Worm (Caenorhabditis elegans): ENCODE data around the gene ucr-2.3.

Gene ucr-2.3

DNA sequence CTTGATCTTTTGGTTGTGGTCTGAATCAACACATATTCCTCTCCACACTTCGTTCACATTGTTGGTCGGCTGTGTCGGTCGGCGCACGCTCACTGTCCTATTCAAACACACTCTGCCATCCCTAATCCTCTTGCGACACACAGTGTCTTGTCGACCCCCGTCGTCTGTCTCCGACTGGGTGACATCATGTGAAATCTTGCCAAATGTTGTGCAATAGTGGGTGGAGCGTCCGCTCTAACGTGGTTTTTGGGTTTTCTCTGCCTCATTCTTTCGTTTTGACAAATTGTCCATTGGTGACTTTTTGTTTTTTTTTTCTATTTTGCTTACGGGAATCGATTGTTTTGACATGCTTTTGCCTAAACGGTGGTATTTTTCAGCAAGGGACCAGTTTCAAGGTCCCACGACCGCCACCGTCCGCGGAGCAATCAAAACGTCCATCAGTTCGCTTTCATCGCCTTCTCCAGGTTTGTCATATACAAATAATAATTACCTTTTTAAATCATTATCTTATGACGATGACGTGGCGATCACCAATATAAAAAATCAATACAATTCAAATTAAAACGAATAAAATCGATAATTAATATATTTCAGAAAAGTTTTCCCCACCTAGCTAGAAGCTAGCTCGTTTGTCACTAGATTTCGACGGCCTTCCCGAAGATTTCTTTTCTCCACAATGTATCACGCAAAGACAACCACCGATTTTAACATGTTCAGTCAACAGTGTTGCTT, 45.8 kb upstream of the ucr-2.3 start:
- no peak for TF ChIP-seq nhr-237 (tag; optimal IDR thresholded peaks at IDR 0.05)
- peak; percentile 83 to 94 for TF ChIP-seq mdl-1 (tag; optimal IDR thresholded peaks at IDR 0.05)
- TF ChIP-seq ceh-82 (tag; optimal IDR thresholded peaks at IDR 0.05), result peak; percentile 3
- TF ChIP-seq crh-2 (tag; optimal IDR thresholded peaks at IDR 0.05), result peak; percentile 93
- peak; percentile 69 for TF ChIP-seq gmeb-1 (tag; optimal IDR thresholded peaks at IDR 0.05)
- peak; percentile 100 for TF ChIP-seq nhr-129 (tag; optimal IDR thresholded peaks at IDR 0.05)
- peak; percentile 78 for TF ChIP-seq lin-13 (GFP tag; optimal IDR thresholded peaks at IDR 0.05)
- TF ChIP-seq sma-9 (GFP tag; optimal IDR thresholded peaks at IDR 0.05), result peak; percentile 92
- no peak for TF ChIP-seq sma-9 (tag; optimal IDR thresholded peaks at IDR 0.05)
- peak; percentile 35 for TF ChIP-seq skn-1 (tag; optimal IDR thresholded peaks at IDR 0.05)
- TF ChIP-seq peb-1 (tag; optimal IDR thresholded peaks at IDR 0.05), result peak; percentile 49
- peak; percentile 56 for TF ChIP-seq nhr-6 (tag; optimal IDR thresholded peaks at IDR 0.05)
- peak; percentile 82 for TF ChIP-seq nhr-10 (tag; optimal IDR thresholded peaks at IDR 0.05)
- TF ChIP-seq unc-62 (GFP tag; optimal IDR thresholded peaks at IDR 0.05), result no peak
- peak; percentile 82 for TF ChIP-seq ceh-16 (tag; optimal IDR thresholded peaks at IDR 0.05)
- TF ChIP-seq aly-2 (tag; optimal IDR thresholded peaks at IDR 0.05), result no peak
- TF ChIP-seq C34F6.9 (tag; optimal IDR thresholded peaks at IDR 0.05), result peak; percentile 97
- TF ChIP-seq Y55F3AM.14 (GFP tag; optimal IDR thresholded peaks at IDR 0.05), result peak; percentile 84
- peak; percentile 28 for TF ChIP-seq snpc-4 (tag; optimal IDR thresholded peaks at IDR 0.05)
- peak; percentile 87 for TF ChIP-seq zag-1 (tag; optimal IDR thresholded peaks at IDR 0.05)
- TF ChIP-seq ztf-4 (tag; optimal IDR thresholded peaks at IDR 0.05), result peak; percentile 81
- TF ChIP-seq unc-39 (tag; optimal IDR thresholded peaks at IDR 0.05), result no peak
- TF ChIP-seq ztf-11 (tag; optimal IDR thresholded peaks at IDR 0.05), result no peak
- TF ChIP-seq elt-3 (tag; optimal IDR thresholded peaks at IDR 0.05), result no peak
- peak; percentile 94 for TF ChIP-seq ama-1 (optimal IDR thresholded peaks at IDR 0.05)
- peak; percentile 88 for TF ChIP-seq sem-4 (tag; optimal IDR thresholded peaks at IDR 0.05)
- TF ChIP-seq lsy-2 (tag; optimal IDR thresholded peaks at IDR 0.05), result peak; percentile 67 to 89
- peak; percentile 94 for TF ChIP-seq nhr-21 (tag; optimal IDR thresholded peaks at IDR 0.05)
- TF ChIP-seq mab-5 (tag; optimal IDR thresholded peaks at IDR 0.05), result peak; percentile 70
- peak; percentile 92 for TF ChIP-seq egl-27 (tag; optimal IDR thresholded peaks at IDR 0.05)
- peak; percentile 99 for TF ChIP-seq fos-1 (tag; optimal IDR thresholded peaks at IDR 0.05)
- no peak for TF ChIP-seq elt-1 (tag; optimal IDR thresholded peaks at IDR 0.05)
- peak; percentile 83 for TF ChIP-seq lin-11 (tag; optimal IDR thresholded peaks at IDR 0.05)
- TF ChIP-seq sma-3 (GFP tag; optimal IDR thresholded peaks at IDR 0.05), result peak; percentile 95
- TF ChIP-seq ztf-1 (GFP tag; conservative IDR thresholded peaks at IDR 0.05), result no peak
- TF ChIP-seq nhr-25 (tag; optimal IDR thresholded peaks at IDR 0.05), result peak; percentile 95
- TF ChIP-seq R02D3.7 (tag; optimal IDR thresholded peaks at IDR 0.05), result no peak
- TF ChIP-seq F13H6.1 (tag; optimal IDR thresholded peaks at IDR 0.05), result peak; percentile 91
- TF ChIP-seq blmp-1 (tag; optimal IDR thresholded peaks at IDR 0.05; ENCODE audit: insufficient read depth), result peak; percentile 84
- no peak for TF ChIP-seq mbf-1 (tag; optimal IDR thresholded peaks at IDR 0.05)
- peak; percentile 96 for TF ChIP-seq unc-55 (GFP tag; optimal IDR thresholded peaks at IDR 0.05)

DNA sequence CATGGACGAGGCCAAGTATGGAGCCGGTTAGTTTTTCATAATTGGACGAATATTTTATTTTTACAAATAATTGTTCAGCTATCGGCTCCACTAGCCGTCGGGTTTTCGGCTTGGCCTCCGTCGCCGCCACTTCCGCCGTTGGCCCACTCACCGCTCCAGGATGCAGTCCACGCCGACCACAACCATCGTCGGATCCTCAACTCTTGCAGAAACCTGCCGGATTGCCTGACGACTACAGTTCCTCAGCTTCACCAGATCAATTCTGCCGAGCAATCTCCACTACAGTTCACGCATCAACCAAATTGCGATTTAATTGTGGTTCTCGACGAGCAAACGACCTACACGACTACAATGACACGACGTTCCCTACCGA, 45.2 kb upstream of the ucr-2.3 start:
- TF ChIP-seq Y55F3AM.14 (GFP tag; optimal IDR thresholded peaks at IDR 0.05), result peak; percentile 14
- TF ChIP-seq F13H6.1 (tag; optimal IDR thresholded peaks at IDR 0.05), result no peak

DNA sequence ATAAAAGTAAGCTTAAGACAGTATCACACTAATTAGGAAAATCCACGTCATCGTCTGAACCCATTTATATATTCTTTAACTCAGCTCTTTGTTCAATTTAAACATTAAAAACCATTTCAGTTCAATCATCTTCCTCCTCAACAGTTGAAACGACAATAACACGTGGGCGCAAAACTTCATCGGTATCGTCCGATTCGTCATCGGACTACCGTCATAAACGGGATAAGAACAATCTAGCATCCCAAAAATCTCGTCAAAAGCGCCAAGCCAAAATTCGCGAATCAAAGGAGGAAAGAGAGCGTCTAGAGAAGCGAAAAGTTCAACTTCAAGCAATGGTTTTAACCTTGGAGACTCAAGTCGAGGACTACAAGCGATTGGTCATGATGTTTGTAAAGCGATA, 44.5 kb upstream of the ucr-2.3 start:
- TF ChIP-seq nhr-23 (tag; optimal IDR thresholded peaks at IDR 0.05) (no peak), ceh-16 (tag; optimal IDR thresholded peaks at IDR 0.05) (no peak), lin-13 (GFP tag; optimal IDR thresholded peaks at IDR 0.05) (no peak), ama-1 (optimal IDR thresholded peaks at IDR 0.05) (peak; percentile 30)
